Fruit fly (Drosophila melanogaster) whole organism, embryonic: ENCODE measurements around the gene CG15382.

Experiments
- Antp ChIP-seq: fragments of 200-800 bp; sonication (Bioruptor generic); optimal IDR thresholded peaks from 3 replicates; lab custom pipeline; 2016; ENCODE audit warnings: missing biosample characterization, missing genetic modification characterization
- C15 ChIP-seq: fragments of 200-800 bp; sonication (Bioruptor generic); IDR thresholded peaks from 3 replicates; pipeline ENCODE4 v1.3.6; 2022; ENCODE audit warnings: missing biosample characterization, missing genetic modification characterization
- CG10366 ChIP-seq: fragments of 200-800 bp; sonication (Bioruptor generic); IDR thresholded peaks from 2 replicates; pipeline ENCODE4 v1.3.6; 2022; ENCODE audit warnings: missing biosample characterization, missing genetic modification characterization
- CG10654 ChIP-seq: fragments of 200-800 bp; sonication (Bioruptor generic); optimal IDR thresholded peaks from 2 replicates; lab custom pipeline; 2016; ENCODE audit warnings: missing biosample characterization, missing genetic modification characterization
- CG12236 ChIP-seq: fragments of 200-800 bp; sonication (Bioruptor generic); optimal IDR thresholded peaks from 2 replicates; lab custom pipeline; 2016; ENCODE audit warnings: missing biosample characterization, missing genetic modification characterization
- CG12659 ChIP-seq: fragments of 200-800 bp; sonication (Bioruptor generic); optimal IDR thresholded peaks from 3 replicates; lab custom pipeline; 2017; ENCODE audit warnings: mild to moderate bottlenecking, missing biosample characterization, missing genetic modification reagents, missing genetic modification characterization
- CG12769 ChIP-seq: fragments of 200-800 bp; sonication (Bioruptor generic); optimal IDR thresholded peaks from 2 replicates; lab custom pipeline; 2019; ENCODE audit warnings: missing biosample characterization, mild to moderate bottlenecking, missing genetic modification characterization, moderate library complexity
- CG13624 ChIP-seq: fragments of 200-800 bp; sonication (Bioruptor generic); optimal IDR thresholded peaks from 2 replicates; lab custom pipeline; 2016; ENCODE audit warnings: missing biosample characterization, missing genetic modification characterization
- CG14050 ChIP-seq: fragments of 200-800 bp; sonication (Bioruptor generic); IDR thresholded peaks from 3 replicates; pipeline ENCODE4 v1.3.6; 2022; ENCODE audit warnings: missing biosample characterization, missing genetic modification characterization
- CG14965 ChIP-seq: fragments of 200-800 bp; sonication (Bioruptor generic); optimal IDR thresholded peaks from 2 replicates; lab custom pipeline; 2016; ENCODE audit warnings: missing biosample characterization, missing genetic modification characterization, borderline replicate concordance
- CG15514 ChIP-seq: fragments of 200-800 bp; sonication (Bioruptor generic); optimal IDR thresholded peaks from 3 replicates; lab custom pipeline; 2017; ENCODE audit warnings: missing biosample characterization, missing genetic modification characterization, mild to moderate bottlenecking, moderate library complexity, missing genetic modification reagents
- CG1602 ChIP-seq: fragments of 200-800 bp; sonication (Bioruptor generic); optimal IDR thresholded peaks from 3 replicates; lab custom pipeline; 2016; ENCODE audit warnings: missing biosample characterization, missing genetic modification characterization
- CG17328 ChIP-seq: fragments of 200-800 bp; sonication (Bioruptor generic); IDR thresholded peaks from 2 replicates; pipeline ENCODE4 v1.3.6; 2022; ENCODE audit warnings: missing biosample characterization, missing genetic modification characterization
- CG2199 ChIP-seq: fragments of 200-800 bp; sonication (Bioruptor generic); IDR thresholded peaks from 3 replicates; pipeline ENCODE4 v1.3.6; 2022; ENCODE audit warnings: missing biosample characterization, missing genetic modification characterization
- CG3847 ChIP-seq: fragments of 200-800 bp; sonication (Bioruptor generic); IDR thresholded peaks from 2 replicates; pipeline ENCODE4 v1.3.6; 2022; ENCODE audit warnings: missing biosample characterization, missing genetic modification characterization
- CG3995 ChIP-seq: fragments of 200-800 bp; sonication (Bioruptor generic); optimal IDR thresholded peaks from 3 replicates; lab custom pipeline; 2016; ENCODE audit warnings: missing biosample characterization, missing genetic modification characterization
- CG4617 ChIP-seq: fragments of 200-800 bp; sonication (Bioruptor generic); optimal IDR thresholded peaks from 3 replicates; lab custom pipeline; 2016; ENCODE audit warnings: missing biosample characterization, missing genetic modification characterization, borderline replicate concordance
- CG6854 ChIP-seq: fragments of 200-800 bp; sonication (Bioruptor generic); optimal IDR thresholded peaks from 3 replicates; lab custom pipeline; 2017; ENCODE audit warnings: missing biosample characterization, mild to moderate bottlenecking, missing genetic modification characterization
- CG8089 ChIP-seq: fragments of 200-800 bp; sonication (Bioruptor generic); optimal IDR thresholded peaks from 3 replicates; lab custom pipeline; 2016; ENCODE audit warnings: missing biosample characterization, missing genetic modification characterization
- CTCF ChIP-seq: fragments of 200-800 bp; sonication (Bioruptor generic); optimal IDR thresholded peaks from 2 replicates; lab custom pipeline; 2017; ENCODE audit warnings: missing biosample characterization, mild to moderate bottlenecking, missing genetic modification characterization, moderate library complexity
- Dbx ChIP-seq: fragments of 200-800 bp; sonication (Bioruptor generic); IDR thresholded peaks from 3 replicates; pipeline ENCODE4 v1.3.6; 2022; ENCODE audit warnings: missing biosample characterization, missing genetic modification characterization
- Drgx ChIP-seq: fragments of 200-800 bp; sonication (Bioruptor generic); IDR thresholded peaks from 2 replicates; pipeline ENCODE4 v1.3.6; 2022; ENCODE audit warnings: missing biosample characterization, missing genetic modification characterization
- Eip74EF ChIP-seq, 2 experiments: fragments of 200-800 bp in 1 of 2; fragments of >200 bp in 1 of 2; sonication (Bioruptor generic) in 1 of 2; optimal IDR thresholded peaks; 2 replicates each; lab custom pipeline; 2017 to 2019; ENCODE audit warnings: missing biosample characterization in 2 of 2, missing genetic modification characterization in 2 of 2, mild to moderate bottlenecking in 1 of 2, moderate library complexity in 1 of 2
- Gug ChIP-seq: fragments of 200-800 bp; sonication (Bioruptor generic); IDR thresholded peaks from 4 replicates; pipeline ENCODE4 v1.3.6; 2022; ENCODE audit warnings: missing biosample characterization, missing genetic modification characterization
- HLHmδ ChIP-seq: fragments of 200-800 bp; sonication (Bioruptor generic); optimal IDR thresholded peaks from 2 replicates; lab custom pipeline; 2018; ENCODE audit warnings: missing biosample characterization, mild to moderate bottlenecking, missing genetic modification characterization, moderate library complexity
- Sry-δ ChIP-seq: fragments of 200-800 bp; sonication (Bioruptor generic); optimal IDR thresholded peaks from 2 replicates; lab custom pipeline; 2016; ENCODE audit warnings: missing biosample characterization, missing genetic modification characterization
- Tbp ChIP-seq: fragments of >200 bp; optimal IDR thresholded peaks from 2 replicates; lab custom pipeline; 2018; ENCODE audit warnings: missing biosample characterization, missing genetic modification characterization
- abd-A ChIP-seq: fragments of 200-800 bp; sonication (Bioruptor generic); optimal IDR thresholded peaks from 3 replicates; lab custom pipeline; 2019; ENCODE audit warnings: missing biosample characterization, mild to moderate bottlenecking, missing genetic modification characterization, moderate library complexity
- ap ChIP-seq: fragments of 200-800 bp; sonication (Bioruptor generic); IDR thresholded peaks from 2 replicates; pipeline ENCODE4 v1.3.6; 2022; ENCODE audit warnings: missing biosample characterization, missing genetic modification characterization
- corto ChIP-seq: fragments of 200-800 bp; sonication (Bioruptor generic); optimal IDR thresholded peaks from 2 replicates; lab custom pipeline; 2016; ENCODE audit warnings: missing biosample characterization, mild to moderate bottlenecking, missing genetic modification characterization, moderate library complexity
- dan ChIP-seq: fragments of 200-800 bp; sonication (Bioruptor generic); IDR thresholded peaks from 2 replicates; pipeline ENCODE4 v1.3.6; 2022; ENCODE audit warnings: missing biosample characterization, missing genetic modification characterization
- eyg ChIP-seq: fragments of 200-800 bp; sonication (Bioruptor generic); optimal IDR thresholded peaks from 3 replicates; lab custom pipeline; 2016; ENCODE audit warnings: missing biosample characterization, missing genetic modification characterization
- ham ChIP-seq: fragments of 200-800 bp; sonication (Bioruptor generic); IDR thresholded peaks from 2 replicates; pipeline ENCODE4 v1.3.6; 2022; ENCODE audit warnings: missing biosample characterization, missing genetic modification characterization
- ken ChIP-seq: fragments of 200-800 bp; sonication (Bioruptor generic); IDR thresholded peaks from 3 replicates; pipeline ENCODE4 v1.3.6; 2022; ENCODE audit warnings: missing biosample characterization, missing genetic modification characterization
- klu ChIP-seq: fragments of 200-800 bp; sonication (Bioruptor generic); IDR thresholded peaks from 2 replicates; pipeline ENCODE4 v1.3.6; 2022; ENCODE audit warnings: missing biosample characterization, missing genetic modification characterization
- knrl ChIP-seq: fragments of 200-800 bp; sonication (Bioruptor generic); IDR thresholded peaks from 3 replicates; pipeline ENCODE4 v1.3.6; 2022; ENCODE audit warnings: missing biosample characterization, missing genetic modification characterization; ENCODE audit not compliant: partially characterized antibody
- luna ChIP-seq: fragments of 200-800 bp; sonication (Bioruptor generic); optimal IDR thresholded peaks from 2 replicates; lab custom pipeline; 2016; ENCODE audit warnings: missing biosample characterization, missing genetic modification characterization
- mld ChIP-seq: fragments of 200-800 bp; sonication (Bioruptor generic); IDR thresholded peaks from 3 replicates; pipeline ENCODE4 v1.3.6; 2022; ENCODE audit warnings: missing biosample characterization, missing genetic modification characterization; ENCODE audit not compliant: partially characterized antibody
- nom ChIP-seq: fragments of 200-800 bp; sonication (Bioruptor generic); optimal IDR thresholded peaks from 2 replicates; lab custom pipeline; 2017; ENCODE audit warnings: missing biosample characterization, missing genetic modification characterization, mild to moderate bottlenecking, moderate library complexity, missing genetic modification reagents
- pho ChIP-seq: fragments of 200-800 bp; sonication (Bioruptor generic); optimal IDR thresholded peaks from 2 replicates; lab custom pipeline; 2016; ENCODE audit warnings: missing biosample characterization, missing genetic modification characterization
- stwl ChIP-seq: fragments of 200-800 bp; sonication (Bioruptor generic); optimal IDR thresholded peaks from 3 replicates; lab custom pipeline; 2018; ENCODE audit warnings: missing biosample characterization, mild to moderate bottlenecking, missing genetic modification characterization, moderate library complexity
- tup ChIP-seq: fragments of 200-800 bp; sonication (Bioruptor generic); optimal IDR thresholded peaks from 2 replicates; lab custom pipeline; 2016; ENCODE audit warnings: missing biosample characterization, mild to moderate bottlenecking, missing genetic modification characterization, moderate library complexity
- twi ChIP-seq: fragments of 200-800 bp; optimal IDR thresholded peaks from 2 replicates; lab custom pipeline; 2019; ENCODE audit warnings: missing biosample characterization, mild to moderate bottlenecking, missing genetic modification characterization, moderate library complexity
- vfl ChIP-seq: fragments of 200-800 bp; sonication (Bioruptor generic); optimal IDR thresholded peaks from 2 replicates; lab custom pipeline; 2016; ENCODE audit warnings: missing biosample characterization, missing genetic modification characterization
- zfh1 ChIP-seq: fragments of 200-800 bp; sonication (Bioruptor generic); IDR thresholded peaks from 3 replicates; pipeline ENCODE4 v1.3.6; 2022; ENCODE audit warnings: missing biosample characterization, missing genetic modification characterization

The CG15382 gene

dm6 chr2L:2198613-2199432 is 43.3 kb downstream of the CG15382 start (continued):
- TF ChIP-seq ham (GFP tag; lab: Robert Waterston, UW) (no peak), CG12659 (GFP tag; lab: Kevin White, UChicago) (peak; percentile 82), Antp (GFP tag; lab: Kevin White, UChicago) (peak; percentile 88), Sry-δ (GFP tag; lab: Kevin White, UChicago) (peak; percentile 37), CG12236 (GFP tag; lab: Kevin White, UChicago) (peak; percentile 73), ap (no peak), Tbp (GFP tag; lab: Kevin White, UChicago) (no peak), CG3847 (GFP tag; lab: Robert Waterston, UW) (no peak), CG15514 (GFP tag; lab: Kevin White, UChicago) (peak; percentile 71), knrl (GFP tag; lab: Robert Waterston, UW) (no peak), zfh1 (no peak), CG14050 (no peak), vfl (GFP tag; lab: Kevin White, UChicago) (peak; percentile 72), luna (no peak), CG1602 (GFP tag; lab: Kevin White, UChicago) (peak; percentile 86), Dbx (no peak), Eip74EF (GFP tag; optimal IDR thresholded peaks at IDR 0.05; lab: Kevin White, UChicago) (peak in 1 of 2 experiments; percentile 73), CG6854 (peak; percentile 83), abd-A (peak; percentile 84), klu (GFP tag; lab: Robert Waterston, UW) (no peak), Gug (peak; percentile 88), pho (GFP tag; lab: Kevin White, UChicago) (peak; percentile 82), tup (GFP tag; lab: Kevin White, UChicago) (peak; percentile 78), CTCF (no peak), ken (GFP tag; lab: Robert Waterston, UW) (no peak), twi (peak; percentile 61), eyg (GFP tag; lab: Kevin White, UChicago) (peak; percentile 80), CG4617 (peak; percentile 57), CG17328 (GFP tag; lab: Robert Waterston, UW) (no peak), dan (GFP tag; lab: Robert Waterston, UW) (no peak), CG3995 (GFP tag; lab: Kevin White, UChicago) (no peak), HLHmδ (GFP tag; lab: Kevin White, UChicago) (peak; percentile 65), CG12769 (tag; lab: Kevin White, UChicago) (peak; percentile 96), mld (GFP tag; lab: Robert Waterston, UW) (no peak), stwl (tag; lab: Kevin White, UChicago) (no peak), CG8089 (peak; percentile 87), CG13624 (GFP tag; lab: Kevin White, UChicago) (peak; percentile 81), CG10654 (GFP tag; lab: Kevin White, UChicago) (peak; percentile 81), CG2199 (GFP tag; lab: Robert Waterston, UW) (no peak), C15 (GFP tag; lab: Robert Waterston, UW) (no peak), Drgx (GFP tag; lab: Robert Waterston, UW) (no peak)

dm6 chr2L:2199433-2199796 is 43.9 kb downstream of the CG15382 start:
- TF ChIP-seq corto (GFP tag; lab: Kevin White, UChicago) (peak; percentile 69), CG14965 (GFP tag; lab: Kevin White, UChicago) (no peak), CG10366 (GFP tag; lab: Robert Waterston, UW) (no peak), nom (GFP tag; lab: Kevin White, UChicago) (peak; percentile 42)
- TF ChIP-seq, all 482 proteins: peak for 2
